Fruit fly (Drosophila melanogaster) whole organism, embryonic: Measurements from ENCODE around the gene dpr18.

Experiments used
- Ada2b ChIP-seq: fragments of 200-800 bp; sonication (Bioruptor generic); IDR thresholded peaks from 2 replicates; pipeline ENCODE4 v1.3.6; 2022; ENCODE audit warnings: missing biosample characterization, missing genetic modification characterization
- Atf3 ChIP-seq: fragments of 200-800 bp; sonication (Bioruptor generic); optimal IDR thresholded peaks from 3 replicates; lab custom pipeline; 2016; ENCODE audit warnings: missing biosample characterization, missing genetic modification characterization
- B-H1 ChIP-seq: fragments of 200-800 bp; sonication (Bioruptor generic); IDR thresholded peaks from 3 replicates; pipeline ENCODE4 v1.3.6; 2022; ENCODE audit warnings: missing biosample characterization, missing genetic modification characterization
- CG10209 ChIP-seq: fragments of 200-800 bp; sonication (Bioruptor generic); optimal IDR thresholded peaks from 3 replicates; lab custom pipeline; 2017; ENCODE audit warnings: missing biosample characterization, mild to moderate bottlenecking, missing genetic modification characterization, missing genetic modification reagents
- CG1024 ChIP-seq: fragments of 200-800 bp; sonication (Bioruptor generic); IDR thresholded peaks from 2 replicates; pipeline ENCODE4 v1.3.6; 2022; ENCODE audit warnings: missing biosample characterization, missing genetic modification characterization
- CG11247 ChIP-seq: fragments of 200-800 bp; sonication (Bioruptor generic); IDR thresholded peaks from 2 replicates; pipeline ENCODE4 v1.3.6; 2022; ENCODE audit warnings: missing biosample characterization, missing genetic modification characterization
- CG13624 ChIP-seq: fragments of 200-800 bp; sonication (Bioruptor generic); optimal IDR thresholded peaks from 2 replicates; lab custom pipeline; 2016; ENCODE audit warnings: missing biosample characterization, missing genetic modification characterization
- CG17829 ChIP-seq: fragments of 200-800 bp; optimal IDR thresholded peaks from 2 replicates; lab custom pipeline; 2019; ENCODE audit warnings: missing biosample characterization, mild to moderate bottlenecking, missing genetic modification characterization, moderate library complexity
- CG2120 ChIP-seq: fragments of 200-800 bp; sonication (Bioruptor generic); optimal IDR thresholded peaks from 3 replicates; lab custom pipeline; 2016; ENCODE audit warnings: missing biosample characterization, missing genetic modification characterization
- CG30020 ChIP-seq: fragments of 200-800 bp; optimal IDR thresholded peaks from 2 replicates; lab custom pipeline; 2019; ENCODE audit warnings: missing biosample characterization, mild to moderate bottlenecking, missing genetic modification characterization, moderate library complexity
- CG34224 ChIP-seq: fragments of 200-800 bp; sonication (Bioruptor generic); IDR thresholded peaks from 3 replicates; pipeline ENCODE4 v1.3.6; 2022; ENCODE audit warnings: missing biosample characterization, missing genetic modification characterization; ENCODE audit not compliant: partially characterized antibody
- CG6854 ChIP-seq: fragments of 200-800 bp; sonication (Bioruptor generic); optimal IDR thresholded peaks from 3 replicates; lab custom pipeline; 2017; ENCODE audit warnings: missing biosample characterization, mild to moderate bottlenecking, missing genetic modification characterization
- CG7839 ChIP-seq: fragments of 200-800 bp; sonication (Bioruptor generic); optimal IDR thresholded peaks from 3 replicates; lab custom pipeline; 2018; ENCODE audit warnings: missing biosample characterization, mild to moderate bottlenecking, missing genetic modification characterization, moderate library complexity
- Camta ChIP-seq: fragments of 200-800 bp; sonication (Bioruptor generic); optimal IDR thresholded peaks from 2 replicates; lab custom pipeline; 2016; ENCODE audit warnings: missing biosample characterization, missing genetic modification characterization
- Chrac-16 ChIP-seq: fragments of 200-800 bp; sonication (Bioruptor generic); optimal IDR thresholded peaks from 3 replicates; lab custom pipeline; 2016; ENCODE audit warnings: missing biosample characterization, missing genetic modification characterization
- CkIIα-i1 ChIP-seq: fragments of 200-800 bp; sonication (Bioruptor generic); IDR thresholded peaks from 2 replicates; pipeline ENCODE4 v1.3.6; 2022; ENCODE audit warnings: missing biosample characterization, missing genetic modification characterization
- Ets65A ChIP-seq: fragments of 200-800 bp; sonication (Bioruptor generic); peaks from one replicate; lab custom pipeline; 2016; ENCODE audit warnings: missing biosample characterization, missing genetic modification characterization
- Ets97D ChIP-seq: fragments of 200-800 bp; sonication (Bioruptor generic); optimal IDR thresholded peaks from 3 replicates; lab custom pipeline; 2016; ENCODE audit warnings: missing biosample characterization, missing genetic modification characterization
- Fer3 ChIP-seq: fragments of 200-800 bp; sonication (Bioruptor generic); optimal IDR thresholded peaks from 2 replicates; lab custom pipeline; 2018; ENCODE audit warnings: missing biosample characterization, mild to moderate bottlenecking, missing genetic modification characterization, moderate library complexity
- H2.0 ChIP-seq: fragments of 200-800 bp; sonication (Bioruptor generic); IDR thresholded peaks from 2 replicates; pipeline ENCODE4 v1.3.6; 2022; ENCODE audit warnings: missing biosample characterization, missing genetic modification characterization
- HLH3B ChIP-seq: fragments of 200-800 bp; sonication (Bioruptor generic); IDR thresholded peaks from 2 replicates; pipeline ENCODE4 v1.3.6; 2022; ENCODE audit warnings: missing biosample characterization, missing genetic modification characterization
- HmgZ ChIP-seq: fragments of 200-800 bp; sonication (Bioruptor generic); optimal IDR thresholded peaks from 2 replicates; lab custom pipeline; 2018; ENCODE audit warnings: missing biosample characterization, mild to moderate bottlenecking, missing genetic modification characterization
- Hr3 ChIP-seq: fragments of 200-800 bp; sonication (Bioruptor generic); optimal IDR thresholded peaks from 3 replicates; lab custom pipeline; 2016; ENCODE audit warnings: missing biosample characterization, missing genetic modification characterization
- Lim3 ChIP-seq: fragments of 200-800 bp; sonication (Bioruptor generic); IDR thresholded peaks from 2 replicates; pipeline ENCODE4 v1.3.6; 2022; ENCODE audit warnings: missing biosample characterization, missing genetic modification characterization
- Lpt ChIP-seq: fragments of >200 bp; optimal IDR thresholded peaks from 2 replicates; lab custom pipeline; 2018; ENCODE audit warnings: missing biosample characterization, missing genetic modification characterization
- Meics ChIP-seq: fragments of 200-800 bp; sonication (Bioruptor generic); optimal IDR thresholded peaks from 2 replicates; lab custom pipeline; 2017; ENCODE audit warnings: missing biosample characterization, mild to moderate bottlenecking, missing genetic modification characterization
- Mes4 ChIP-seq: fragments of 200-800 bp; sonication (Bioruptor generic); optimal IDR thresholded peaks from 2 replicates; lab custom pipeline; 2016; ENCODE audit warnings: missing biosample characterization, missing genetic modification characterization
- Mrtf ChIP-seq: fragments of 200-800 bp; sonication (Bioruptor generic); IDR thresholded peaks from 3 replicates; pipeline ENCODE4 v1.3.6; 2022; ENCODE audit warnings: missing biosample characterization, missing genetic modification characterization
- Poxn ChIP-seq: fragments of 200-800 bp; sonication (Bioruptor generic); IDR thresholded peaks from 2 replicates; pipeline ENCODE4 v1.3.6; 2022; ENCODE audit warnings: missing biosample characterization, missing genetic modification characterization
- Ptx1 ChIP-seq: fragments of 200-800 bp; sonication (Bioruptor generic); IDR thresholded peaks from 2 replicates; pipeline ENCODE4 v1.3.6; 2022; ENCODE audit warnings: missing biosample characterization, missing genetic modification characterization
- Ravus ChIP-seq: fragments of 200-800 bp; sonication (Bioruptor generic); IDR thresholded peaks from 2 replicates; pipeline ENCODE4 v1.3.6; 2022; ENCODE audit warnings: missing biosample characterization, missing genetic modification characterization
- Rx ChIP-seq: fragments of 200-800 bp; sonication (Bioruptor generic); IDR thresholded peaks from 2 replicates; pipeline ENCODE4 v1.3.6; 2022; ENCODE audit warnings: missing biosample characterization, missing genetic modification characterization
- Stat92E ChIP-seq, 3 experiments: fragments of >200 bp in 2 of 3; fragments of 200-800 bp in 1 of 3; sonication (Bioruptor generic) in 1 of 3; optimal IDR thresholded peaks; 2 replicates each; lab custom pipeline; 2017 to 2019; ENCODE audit warnings: missing biosample characterization in 3 of 3, missing genetic modification characterization in 3 of 3, mild to moderate bottlenecking in 1 of 3, moderate library complexity in 1 of 3
- abd-A ChIP-seq: fragments of 200-800 bp; sonication (Bioruptor generic); optimal IDR thresholded peaks from 3 replicates; lab custom pipeline; 2019; ENCODE audit warnings: missing biosample characterization, mild to moderate bottlenecking, missing genetic modification characterization, moderate library complexity
- dpn ChIP-seq, 2 experiments: fragments of 200-800 bp; sonication (Bioruptor generic); optimal IDR thresholded peaks; 3 replicates each; lab custom pipeline; 2016; ENCODE audit warnings: missing biosample characterization in 2 of 2, missing genetic modification characterization in 2 of 2
- en ChIP-seq: fragments of 200-800 bp; sonication (Bioruptor generic); optimal IDR thresholded peaks from 2 replicates; lab custom pipeline; 2016; ENCODE audit warnings: missing biosample characterization, missing genetic modification characterization
- gro ChIP-seq: fragments of 200-800 bp; sonication (Bioruptor generic); optimal IDR thresholded peaks from 2 replicates; lab custom pipeline; 2016; ENCODE audit warnings: missing biosample characterization, missing genetic modification characterization
- insv ChIP-seq, 2 experiments: fragments of 200-800 bp; sonication (Bioruptor generic); optimal IDR thresholded peaks; 3 replicates each; lab custom pipeline; 2016 to 2018; ENCODE audit warnings: missing biosample characterization in 2 of 2, missing genetic modification characterization in 2 of 2
- klu ChIP-seq: fragments of 200-800 bp; sonication (Bioruptor generic); IDR thresholded peaks from 2 replicates; pipeline ENCODE4 v1.3.6; 2022; ENCODE audit warnings: missing biosample characterization, missing genetic modification characterization
- lbe ChIP-seq: fragments of 200-800 bp; sonication (Bioruptor generic); optimal IDR thresholded peaks from 2 replicates; lab custom pipeline; 2016; ENCODE audit warnings: missing biosample characterization, mild to moderate bottlenecking, missing genetic modification characterization
- oc ChIP-seq: fragments of 200-800 bp; sonication (Bioruptor generic); optimal IDR thresholded peaks from 2 replicates; lab custom pipeline; 2018; ENCODE audit warnings: missing biosample characterization, mild to moderate bottlenecking, missing genetic modification characterization, moderate library complexity
- org-1 ChIP-seq: fragments of 200-800 bp; sonication (Bioruptor generic); optimal IDR thresholded peaks from 2 replicates; lab custom pipeline; 2017; ENCODE audit warnings: missing biosample characterization, missing genetic modification characterization
- p53 ChIP-seq: fragments of 200-800 bp; sonication (Bioruptor generic); optimal IDR thresholded peaks from 2 replicates; lab custom pipeline; 2016; ENCODE audit warnings: missing biosample characterization, missing genetic modification characterization
- pan ChIP-seq, 4 experiments: fragments of >200 bp in 3 of 4; fragments of 200-800 bp in 1 of 4; sonication (Bioruptor generic) in 1 of 4; optimal IDR thresholded peaks in 3 of 4; IDR thresholded peaks in 1 of 4; 2 replicates each; pipeline versions ENCODE4 v1.3.6 to Lab custom; 2017 to 2022; ENCODE audit warnings: missing biosample characterization in 2 of 4, missing genetic modification characterization in 2 of 4, mixed read lengths in 1 of 4
- shn ChIP-seq: fragments of 200-800 bp; sonication (Bioruptor generic); optimal IDR thresholded peaks from 3 replicates; lab custom pipeline; 2016; ENCODE audit warnings: missing biosample characterization, missing genetic modification characterization
- sim ChIP-seq: fragments of 200-800 bp; sonication (Bioruptor generic); IDR thresholded peaks from 2 replicates; pipeline ENCODE4 v1.3.6; 2022; ENCODE audit warnings: missing biosample characterization, missing genetic modification characterization
- slbo ChIP-seq: fragments of 200-800 bp; sonication (Bioruptor generic); IDR thresholded peaks from 2 replicates; pipeline ENCODE4 v1.3.6; 2022; ENCODE audit warnings: missing biosample characterization, missing genetic modification characterization
- stwl ChIP-seq: fragments of 200-800 bp; sonication (Bioruptor generic); optimal IDR thresholded peaks from 3 replicates; lab custom pipeline; 2018; ENCODE audit warnings: missing biosample characterization, mild to moderate bottlenecking, missing genetic modification characterization, moderate library complexity
- tin ChIP-seq: fragments of 200-800 bp; sonication (Bioruptor generic); optimal IDR thresholded peaks from 3 replicates; lab custom pipeline; 2016; ENCODE audit warnings: missing biosample characterization, missing genetic modification characterization
- twi ChIP-seq: fragments of 200-800 bp; optimal IDR thresholded peaks from 2 replicates; lab custom pipeline; 2019; ENCODE audit warnings: missing biosample characterization, mild to moderate bottlenecking, missing genetic modification characterization, moderate library complexity
- zen ChIP-seq: fragments of 200-800 bp; sonication (Bioruptor generic); optimal IDR thresholded peaks from 3 replicates; lab custom pipeline; 2018; ENCODE audit warnings: missing biosample characterization, mild to moderate bottlenecking, missing genetic modification characterization, moderate library complexity
- zfh1 ChIP-seq: fragments of 200-800 bp; sonication (Bioruptor generic); IDR thresholded peaks from 3 replicates; pipeline ENCODE4 v1.3.6; 2022; ENCODE audit warnings: missing biosample characterization, missing genetic modification characterization

Gene dpr18

dm6 chrX:16105715-16106114, 42.2 kb downstream of the dpr18 start (continued):
- TF ChIP-seq Ets65A (GFP tag; lab: Kevin White, UChicago) (peak; percentile 97), insv (GFP tag; optimal IDR thresholded peaks at IDR 0.05; lab: Kevin White, UChicago) (peak in 1 of 2 experiments; percentile 29), org-1 (GFP tag; lab: Kevin White, UChicago) (no peak), stwl (tag; lab: Kevin White, UChicago) (peak; percentile 31), Ada2b (no peak), Lpt (GFP tag; lab: Kevin White, UChicago) (no peak), CG34224 (GFP tag; lab: Robert Waterston, UW) (no peak), Chrac-16 (GFP tag; lab: Kevin White, UChicago) (peak; percentile 0), HmgZ (tag; lab: Kevin White, UChicago) (peak; percentile 39), CG2120 (GFP tag; lab: Kevin White, UChicago) (peak; percentile 23), Rx (GFP tag; lab: Robert Waterston, UW) (peak; percentile 36; the same call in 1 of the 2 replicates), CG7839 (peak; percentile 35), HLH3B (GFP tag; lab: Robert Waterston, UW) (0 out of 2 replicates have a peak, but pooled peaks have one; percentile 22), sim (no peak), CG11247 (peak; percentile 83), Ets97D (peak; percentile 30), twi (tag; lab: Kevin White, UChicago) (no peak), CG30020 (no peak), Lim3 (no peak), Mes4 (no peak), pan (optimal IDR thresholded peaks at IDR 0.05; lab: Kevin White, UChicago) (no peak), pan (GFP tag; optimal IDR thresholded peaks at IDR 0.05 in 1 of 2, IDR thresholded peaks at IDR 0.05 in 1 of 2) (peak in 1 of 2 experiments; percentile 46), CkIIα-i1 (no peak), oc (tag; lab: Kevin White, UChicago) (no peak), dpn (GFP tag; optimal IDR thresholded peaks at IDR 0.05; lab: Kevin White, UChicago) (peak; percentile 19 to 61), Camta (GFP tag; lab: Kevin White, UChicago) (peak; percentile 52), Poxn (no peak), Mrtf (GFP tag; lab: Robert Waterston, UW) (peak; percentile 62; the same call in 2 of the 3 replicates), CG10209 (GFP tag; lab: Kevin White, UChicago) (no peak), zen (tag; lab: Kevin White, UChicago) (no peak), Atf3 (no peak), slbo (GFP tag; lab: Robert Waterston, UW) (peak; percentile 69), gro (GFP tag; lab: Kevin White, UChicago) (peak; percentile 18), CG1024 (peak; percentile 45; the same call in 1 of the 2 replicates), CG13624 (peak; percentile 38), CG6854 (GFP tag; lab: Kevin White, UChicago) (no peak), zfh1 (GFP tag; lab: Robert Waterston, UW) (peak; percentile 54; the same call in 1 of the 3 replicates), tin (GFP tag; lab: Kevin White, UChicago) (peak; percentile 13), Ravus (GFP tag; lab: Robert Waterston, UW) (no peak), H2.0 (GFP tag; lab: Robert Waterston, UW) (peak; percentile 38; the same call in 1 of the 2 replicates), Ptx1 (GFP tag; lab: Robert Waterston, UW) (peak; percentile 47), CG17829 (peak; percentile 48), en (GFP tag; lab: Kevin White, UChicago) (peak; percentile 18), lbe (peak; percentile 6), Hr3 (GFP tag; lab: Kevin White, UChicago) (no peak), klu (GFP tag; lab: Robert Waterston, UW) (no peak), Stat92E (GFP tag; optimal IDR thresholded peaks at IDR 0.05; lab: Kevin White, UChicago) (no peak), Meics (GFP tag; lab: Kevin White, UChicago) (no peak), p53 (GFP tag; lab: Kevin White, UChicago) (peak; percentile 53), abd-A (tag; lab: Kevin White, UChicago) (no peak), Fer3 (tag; lab: Kevin White, UChicago) (peak; percentile 14), shn (GFP tag; lab: Kevin White, UChicago) (peak; percentile 6), B-H1 (GFP tag; lab: Robert Waterston, UW) (no peak)
